Fruit fly (Drosophila melanogaster): ENCODE results near the gene CG7550.
A peak's percentile ranks its signal among the peaks of the same experiment; 100 is the strongest.

Gene CG7550

dm6 chr3L:8150284-8150683, 26.0 kb upstream of the CG7550 start:
- peak; percentile 55 for TF ChIP-seq Blimp-1 (GFP tag; optimal IDR thresholded peaks at IDR 0.05)
- TF ChIP-seq spab (GFP tag; optimal IDR thresholded peaks at IDR 0.05) = no peak

- no peak for TF ChIP-seq CG8632 (GFP tag; optimal IDR thresholded peaks at IDR 0.05)
- no peak for TF ChIP-seq Hr4 (GFP tag; optimal IDR thresholded peaks at IDR 0.05)
- no peak for TF ChIP-seq Sox14 (GFP tag; optimal IDR thresholded peaks at IDR 0.05)
- TF ChIP-seq CG3919 (GFP tag; optimal IDR thresholded peaks at IDR 0.05) = no peak
- 0 out of 3 replicates have a peak, but pooled peaks have one; percentile 12 for TF ChIP-seq CG8119 (GFP tag; IDR thresholded peaks at IDR 0.05)
- TF ChIP-seq CG6276 (GFP tag; optimal IDR thresholded peaks at IDR 0.05) = no peak
- peak; percentile 81 for TF ChIP-seq CG10631 (GFP tag; optimal IDR thresholded peaks at IDR 0.05)
- peak; percentile 84 for TF ChIP-seq lz (GFP tag; optimal IDR thresholded peaks at IDR 0.05)
- peak; percentile 67 for TF ChIP-seq CG6792 (GFP tag; optimal IDR thresholded peaks at IDR 0.05)
- peak; percentile 92 for TF ChIP-seq Eip78C (GFP tag)
- peak; percentile 70 for TF ChIP-seq Sox15 (GFP tag; optimal IDR thresholded peaks at IDR 0.05)
- no peak for TF ChIP-seq CG4318 (GFP tag; optimal IDR thresholded peaks at IDR 0.05)
- TF ChIP-seq Blimp-1 (GFP tag; optimal IDR thresholded peaks at IDR 0.05) = peak; percentile 31
- TF ChIP-seq CG1621 (tag; optimal IDR thresholded peaks at IDR 0.05) = no peak
- no peak for TF ChIP-seq Lpt (GFP tag; optimal IDR thresholded peaks at IDR 0.05)
- TF ChIP-seq CG11902 (GFP tag; optimal IDR thresholded peaks at IDR 0.05) = peak; percentile 61
- peak; percentile 47 for TF ChIP-seq CG8319 (GFP tag; optimal IDR thresholded peaks at IDR 0.05)
- TF ChIP-seq Eip93F (GFP tag; optimal IDR thresholded peaks at IDR 0.05) = no peak
- TF ChIP-seq fd59A (GFP tag; optimal IDR thresholded peaks at IDR 0.05) = peak; percentile 26
- peak; percentile 51 for TF ChIP-seq fd85E (GFP tag; optimal IDR thresholded peaks at IDR 0.05)
- peak in 1 of 2 experiments; percentile 3 for TF ChIP-seq salr (GFP tag; optimal IDR thresholded peaks at IDR 0.05)
- TF ChIP-seq cyc (GFP tag; optimal IDR thresholded peaks at IDR 0.05) = peak; percentile 83
- TF ChIP-seq CG7368 (GFP tag; optimal IDR thresholded peaks at IDR 0.05) = no peak
- no peak for TF ChIP-seq CG6808 (GFP tag; optimal IDR thresholded peaks at IDR 0.05)
- TF ChIP-seq CG3032 (tag; optimal IDR thresholded peaks at IDR 0.05) = peak; percentile 81
- peak; percentile 64 for TF ChIP-seq CG34406 (GFP tag; optimal IDR thresholded peaks at IDR 0.05)
- TF ChIP-seq Gug (GFP tag; IDR thresholded peaks at IDR 0.05) = peak; percentile 64
- peak; percentile 36 for TF ChIP-seq CG11762 (GFP tag; optimal IDR thresholded peaks at IDR 0.05; ENCODE audit: insufficient read depth)
- no peak for TF ChIP-seq dsx (GFP tag; optimal IDR thresholded peaks at IDR 0.05; ENCODE audit: poor library complexity, severe bottlenecking)
- no peak for TF ChIP-seq CG9139 (GFP tag; optimal IDR thresholded peaks at IDR 0.05)
- no peak for TF ChIP-seq Ets96B (tag; optimal IDR thresholded peaks at IDR 0.05)
- TF ChIP-seq Ets21C (GFP tag; optimal IDR thresholded peaks at IDR 0.05) = peak; percentile 75
- peak; percentile 84 for TF ChIP-seq Hr39 (GFP tag; optimal IDR thresholded peaks at IDR 0.05)
- no peak for TF ChIP-seq svp (GFP tag)
- peak; percentile 86 for TF ChIP-seq esn (GFP tag; optimal IDR thresholded peaks at IDR 0.05)
- no peak for TF ChIP-seq Smox (GFP tag; optimal IDR thresholded peaks at IDR 0.05)
- peak; percentile 81 for TF ChIP-seq acj6 (GFP tag; optimal IDR thresholded peaks at IDR 0.05)
- TF ChIP-seq CG31627 (GFP tag; optimal IDR thresholded peaks at IDR 0.05) = peak; percentile 88
Observed at dm6 chr3L:8137448-8137906, 13.1 kb upstream of the CG7550 start, which contains the start of the genes Setx and mus301. TSS of gene Setx (minus strand) at chr3L:8137498. TSS of gene mus301 (plus strand) at chr3L:8137808.

dm6 chr3L:8128396-8129050, 4.2 kb upstream of the CG7550 start:
- TF ChIP-seq Hr39 (GFP tag; optimal IDR thresholded peaks at IDR 0.05) = no peak
- TF ChIP-seq Eip78C (GFP tag) = peak; percentile 49
- 0 out of 3 replicates have a peak, but pooled peaks have one; percentile 20 for TF ChIP-seq CG8119 (GFP tag; IDR thresholded peaks at IDR 0.05)
- 0 out of 2 replicates have a peak, but pooled peaks have one; percentile 10 for TF ChIP-seq CG15336 (GFP tag; IDR thresholded peaks at IDR 0.05)
- TF ChIP-seq vri (GFP tag; optimal IDR thresholded peaks at IDR 0.05) = peak; percentile 77

All from whole organism, prepupa.